Worm (Caenorhabditis elegans) whole organism, L3 larva: ENCODE results near the gene F56D6.21.

ENCODE experiments used
- ZK546.5 ChIP-seq: sonication (generic microtip); optimal IDR thresholded peaks from 2 replicates; lab custom pipeline; 2017; ENCODE audit warnings: missing biosample characterization, missing genetic modification characterization
- ceh-16 ChIP-seq: sonication (generic microtip); optimal IDR thresholded peaks from 2 replicates; lab custom pipeline; 2017; ENCODE audit warnings: missing biosample characterization, missing genetic modification characterization
- elt-1 ChIP-seq: fragments of 150-350 bp; optimal IDR thresholded peaks from 2 replicates; lab custom pipeline; 2014; ENCODE audit warnings: missing biosample characterization, missing genetic modification characterization
- lin-15B ChIP-seq: fragments of 150-350 bp; optimal IDR thresholded peaks from 2 replicates; lab custom pipeline; 2014; ENCODE audit warnings: missing biosample characterization, missing genetic modification characterization
- nhr-28 ChIP-seq: fragments of 150-350 bp; optimal IDR thresholded peaks from 2 replicates; lab custom pipeline; 2014; ENCODE audit warnings: missing biosample characterization, missing genetic modification characterization
- pha-4 ChIP-seq: fragments of 150-350 bp; optimal IDR thresholded peaks from 2 replicates; lab custom pipeline; 2014; ENCODE audit warnings: missing biosample characterization, missing genetic modification reagents, missing genetic modification characterization

- TF ChIP-seq ZK546.5 (tag; lab: Kevin White, UChicago) (no peak), pha-4 (no peak), lin-15B (tag; lab: Kevin White, UChicago) (no peak), ceh-16 (no peak), elt-1 (tag; lab: Kevin White, UChicago) (no peak), nhr-28 (no peak)
Measured at ce11 chrIV:3869875-3870274, 34.8 kb upstream of the F56D6.21 start.
